Fruit fly (Drosophila melanogaster) whole organism: ENCODE results near the gene CG2938.

Experiments
- CG8478 ChIP-seq: fragments of >200 bp; optimal IDR thresholded peaks from 2 replicates; lab custom pipeline; 2018; ENCODE audit warnings: inconsistent platforms
- Dll ChIP-seq: fragments of >200 bp; optimal IDR thresholded peaks from 2 replicates; lab custom pipeline; 2017
- EcR ChIP-seq, 2 experiments: fragments of >200 bp; optimal IDR thresholded peaks; 2 replicates each; lab custom pipeline; 2017; ENCODE audit warnings: missing biosample characterization in 2 of 2, missing genetic modification characterization in 2 of 2, missing genetic modification reagents in 2 of 2
- pan ChIP-seq: fragments of >200 bp; optimal IDR thresholded peaks from 2 replicates; lab custom pipeline; 2017
- psq ChIP-seq: fragments of >200 bp; optimal IDR thresholded peaks from 2 replicates; lab custom pipeline; 2017
- usp ChIP-seq: fragments of >200 bp; optimal IDR thresholded peaks from 2 replicates; lab custom pipeline; 2017; ENCODE audit warnings: missing biosample characterization, missing genetic modification characterization, mixed read lengths

CG2938 gene

DNA sequence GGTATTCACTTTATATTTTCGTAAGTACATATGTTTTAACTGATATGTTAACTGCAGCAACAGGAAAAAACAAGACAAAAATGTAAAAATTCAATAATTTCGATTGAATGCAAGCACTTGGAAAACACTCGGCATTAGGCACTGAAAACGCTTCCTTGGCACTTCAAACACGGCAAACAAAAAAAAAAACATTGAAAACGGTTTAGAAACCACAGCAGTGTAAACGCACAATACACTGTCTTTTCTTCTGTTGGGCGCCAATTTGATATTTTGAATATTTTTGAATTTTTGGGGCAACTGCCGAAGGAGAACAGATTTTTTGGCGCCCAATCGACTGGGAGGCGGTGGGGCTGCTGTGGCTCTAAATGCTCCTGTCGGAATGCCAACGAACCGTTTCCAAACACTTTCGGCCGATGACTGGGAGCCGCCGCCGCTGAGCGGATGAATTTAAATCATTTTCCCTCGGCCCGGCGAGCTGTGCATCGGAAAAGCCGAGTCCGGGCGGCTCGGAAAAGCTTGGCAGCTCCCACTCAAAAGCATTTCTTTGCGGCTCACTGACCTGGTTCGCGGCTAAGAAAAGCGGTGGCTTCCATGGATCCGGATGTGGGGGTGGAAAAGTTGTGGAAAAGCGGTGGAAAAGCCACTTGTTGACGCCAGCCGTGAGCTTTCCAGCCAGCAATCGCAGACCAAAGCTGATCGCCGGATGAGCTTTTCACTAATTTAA lies 5.6 kb downstream of the CG2938 start, which contains the start of gene CG42541:
CG42541 (minus strand) TSS at position 51 of the 724 bp plus-strand sequence.
- TF ChIP-seq psq (lab: Kevin White, UChicago) (no peak), pan (lab: Kevin White, UChicago) (no peak), EcR (GFP tag; optimal IDR thresholded peaks at IDR 0.05; lab: Kevin White, UChicago) (no peak), Dll (lab: Kevin White, UChicago) (no peak), usp (GFP tag; lab: Kevin White, UChicago) (no peak), CG8478 (lab: Kevin White, UChicago) (no peak)

DNA sequence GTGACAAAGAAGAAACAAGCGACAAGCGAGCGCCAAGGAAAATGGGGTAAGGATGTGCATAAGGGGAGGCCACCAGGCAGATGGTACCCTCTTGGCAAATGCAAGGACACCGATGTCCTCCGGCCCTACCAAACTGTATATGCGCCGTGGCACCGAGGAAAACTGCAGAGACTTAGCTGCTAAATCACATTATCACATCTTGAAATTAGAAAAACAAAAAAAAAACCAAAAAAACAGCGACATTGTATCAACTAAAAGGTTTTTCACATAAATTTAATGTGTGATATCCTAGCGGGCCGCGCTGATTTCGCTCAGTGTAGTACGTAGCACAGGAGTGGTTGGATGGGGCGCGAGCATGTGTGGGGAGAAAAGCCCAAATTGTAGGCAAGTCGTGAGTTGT lies 7.7 kb downstream of the CG2938 start:
- TF ChIP-seq psq (lab: Kevin White, UChicago) (no peak), CG8478 (lab: Kevin White, UChicago) (no peak), Dll (lab: Kevin White, UChicago) (no peak), usp (GFP tag; lab: Kevin White, UChicago) (no peak), pan (lab: Kevin White, UChicago) (no peak), EcR (GFP tag; optimal IDR thresholded peaks at IDR 0.05; lab: Kevin White, UChicago) (no peak)

DNA sequence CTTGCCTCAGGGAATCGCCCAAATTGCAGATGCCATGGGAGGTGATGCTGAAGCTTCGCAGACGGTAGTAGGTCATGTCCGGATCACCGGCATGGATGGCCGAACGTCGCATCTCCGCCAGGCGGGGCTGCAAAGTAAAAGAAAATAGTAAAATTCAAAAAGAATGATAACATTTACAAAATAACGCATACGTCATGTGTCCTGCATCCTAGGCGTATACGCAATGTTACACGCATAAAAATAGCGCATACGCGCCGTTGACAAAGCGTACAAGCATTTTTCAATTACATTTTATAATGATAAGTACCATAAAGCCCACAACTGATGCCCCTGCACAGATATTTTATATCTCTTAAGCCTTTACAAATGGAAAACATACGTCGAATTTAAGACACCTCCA lies 34.3 kb downstream of the CG2938 start:
- no peak for TF ChIP-seq usp (GFP tag; lab: Kevin White, UChicago)
- TF ChIP-seq EcR (GFP tag; optimal IDR thresholded peaks at IDR 0.05; lab: Kevin White, UChicago): no peak
- no peak for TF ChIP-seq pan (lab: Kevin White, UChicago)
- TF ChIP-seq psq (lab: Kevin White, UChicago): no peak
- TF ChIP-seq Dll (lab: Kevin White, UChicago): no peak
- TF ChIP-seq CG8478 (lab: Kevin White, UChicago): no peak

DNA sequence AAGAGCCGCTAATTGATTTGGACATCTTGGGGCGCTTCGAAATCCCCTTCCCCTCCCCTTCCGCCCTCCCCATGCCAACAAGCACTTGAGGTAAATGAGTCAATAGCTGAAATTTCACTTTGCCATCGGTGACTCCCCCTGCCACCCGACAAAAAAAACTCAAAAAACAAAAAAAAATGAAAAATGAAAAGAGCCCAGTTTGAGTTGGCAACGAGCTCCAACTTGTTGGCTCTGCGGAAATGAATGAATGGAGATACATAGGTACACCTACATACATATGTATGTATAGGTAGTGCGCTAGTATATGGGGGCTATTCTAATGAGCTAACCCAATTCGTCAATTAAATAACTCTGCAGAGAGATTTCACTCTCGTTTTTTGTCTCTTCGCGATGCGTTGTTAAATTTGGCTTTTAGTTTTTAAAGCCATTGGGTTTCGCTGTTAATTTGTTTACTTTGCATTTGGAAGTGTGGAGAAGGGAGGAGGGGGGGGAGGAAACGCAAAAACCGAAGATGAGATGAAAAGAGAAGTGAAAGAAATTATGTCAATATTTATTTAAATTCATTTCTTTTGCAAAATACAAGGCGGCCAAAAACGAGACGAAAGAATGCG lies 48.6 kb downstream of the CG2938 start:
- TF ChIP-seq usp (GFP tag; lab: Kevin White, UChicago) (no peak), CG8478 (lab: Kevin White, UChicago) (no peak)

DNA sequence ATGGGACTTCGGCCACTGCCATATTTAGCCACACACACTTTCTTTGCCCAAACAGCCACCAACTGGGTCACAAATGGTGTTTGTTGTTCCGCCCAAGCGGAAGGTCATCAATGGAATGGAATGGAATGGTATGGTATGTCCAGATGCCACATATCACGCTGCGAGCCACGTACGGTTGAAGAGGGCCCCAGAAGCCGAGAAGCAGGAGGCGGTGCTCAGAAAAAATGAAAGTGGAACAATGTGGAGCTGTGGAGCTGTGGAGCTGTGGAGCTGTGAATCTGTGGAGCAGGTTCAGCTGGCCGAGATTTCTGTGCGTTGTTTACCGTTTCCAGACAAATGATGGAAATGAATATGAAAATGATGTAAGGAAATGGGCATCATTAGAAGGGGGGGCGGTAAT lies 49.5 kb downstream of the CG2938 start:
- no peak for TF ChIP-seq usp (GFP tag; lab: Kevin White, UChicago)
- TF ChIP-seq Dll (lab: Kevin White, UChicago): no peak
- TF ChIP-seq pan (lab: Kevin White, UChicago): no peak
- TF ChIP-seq EcR (GFP tag; optimal IDR thresholded peaks at IDR 0.05; lab: Kevin White, UChicago): no peak
- TF ChIP-seq CG8478 (lab: Kevin White, UChicago): no peak
- TF ChIP-seq psq (lab: Kevin White, UChicago): no peak

DNA sequence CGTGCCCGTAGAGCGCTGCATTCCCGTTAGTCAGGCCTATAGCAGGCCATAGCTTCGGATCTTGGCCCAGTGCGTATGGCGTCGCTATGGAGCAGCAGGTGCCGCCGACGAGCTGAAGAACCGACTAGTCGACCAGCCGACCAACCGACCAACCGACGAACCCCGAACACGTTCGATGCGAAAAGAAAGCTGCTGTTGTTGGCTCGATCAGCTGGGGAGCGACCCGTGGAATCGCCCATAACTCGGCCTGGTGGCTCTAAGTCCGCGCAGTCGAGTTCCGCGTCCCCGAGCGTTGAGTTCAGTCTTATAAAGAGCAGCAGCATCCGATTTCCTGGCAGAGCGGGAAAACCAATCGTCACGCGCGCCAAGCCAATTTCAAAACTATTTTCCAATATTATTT lies 52.4 kb downstream of the CG2938 start, which contains the start of gene CG15239:
CG15239 (plus strand) TSS at position 265 of the 400 bp plus-strand sequence.
- TF ChIP-seq EcR (GFP tag; optimal IDR thresholded peaks at IDR 0.05; lab: Kevin White, UChicago): no peak
- TF ChIP-seq pan (lab: Kevin White, UChicago): no peak
- no peak for TF ChIP-seq psq (lab: Kevin White, UChicago)
- no peak for TF ChIP-seq usp (GFP tag; lab: Kevin White, UChicago)
- no peak for TF ChIP-seq CG8478 (lab: Kevin White, UChicago)
- TF ChIP-seq Dll (lab: Kevin White, UChicago): no peak
